Worm (Caenorhabditis elegans) whole organism, L1 larva: Measurements from ENCODE around the gene F13B6.2.

Experiments
- C04F5.9 ChIP-seq: sonication (generic microtip); optimal IDR thresholded peaks from 2 replicates; lab custom pipeline; 2016; ENCODE audit warnings: missing genetic modification characterization, missing compliant biosample characterization
- C34B4.2 ChIP-seq: sonication (generic microtip); optimal IDR thresholded peaks from 2 replicates; lab custom pipeline; 2017; ENCODE audit warnings: mild to moderate bottlenecking, missing genetic modification characterization, missing compliant biosample characterization
- Y116A8C.19 ChIP-seq: sonication (generic microtip); optimal IDR thresholded peaks from 2 replicates; lab custom pipeline; 2016; ENCODE audit warnings: missing compliant biosample characterization, missing genetic modification characterization, borderline replicate concordance
- aha-1 ChIP-seq: fragments of 150-350 bp; optimal IDR thresholded peaks from 2 replicates; lab custom pipeline; 2014; ENCODE audit warnings: missing biosample characterization, missing genetic modification characterization
- blmp-1 ChIP-seq: fragments of 150-350 bp; optimal IDR thresholded peaks from 2 replicates; lab custom pipeline; 2014; ENCODE audit warnings: missing biosample characterization, missing genetic modification characterization
- ceh-82 ChIP-seq, 3 experiments: fragments of 150-350 bp in 1 of 3; sonication (generic microtip) in 2 of 3; optimal IDR thresholded peaks; 2 replicates each; lab custom pipeline; 2014 to 2017; ENCODE audit warnings: missing biosample characterization in 3 of 3, missing genetic modification characterization in 3 of 3
- dsc-1 ChIP-seq: sonication (generic microtip); optimal IDR thresholded peaks from 2 replicates; lab custom pipeline; 2016; ENCODE audit warnings: mild to moderate bottlenecking, missing genetic modification characterization, missing compliant biosample characterization
- elt-3 ChIP-seq, 6 experiments: fragments of 150-350 bp in 1 of 6; sonication (generic microtip); optimal IDR thresholded peaks; 2 replicates each; lab custom pipeline; 2017 to 2018; ENCODE audit warnings: missing biosample characterization in 6 of 6, missing genetic modification characterization in 6 of 6, inconsistent platforms in 1 of 6
- fkh-10 ChIP-seq: sonication (generic microtip); optimal IDR thresholded peaks from 2 replicates; lab custom pipeline; 2017; ENCODE audit warnings: missing biosample characterization, missing genetic modification reagents, missing genetic modification characterization
- fos-1 ChIP-seq: fragments of 150-350 bp; optimal IDR thresholded peaks from 2 replicates; lab custom pipeline; 2014; ENCODE audit warnings: missing biosample characterization, missing genetic modification characterization
- hlh-4 ChIP-seq: sonication (generic microtip); optimal IDR thresholded peaks from 2 replicates; lab custom pipeline; 2016; ENCODE audit warnings: mild to moderate bottlenecking, missing genetic modification characterization, missing compliant biosample characterization
- isw-1 ChIP-seq: fragments of 200-800 bp; sonication (Bioruptor generic); IDR thresholded peaks from 2 replicates; pipeline ENCODE4 v1.3.6; 2022; ENCODE audit warnings: missing genetic modification characterization, missing compliant biosample characterization
- lin-14 ChIP-seq: fragments of 200-800 bp; sonication (Bioruptor generic); optimal IDR thresholded peaks from 2 replicates; lab custom pipeline; 2018; ENCODE audit warnings: mild to moderate bottlenecking, missing genetic modification characterization, moderate library complexity, missing compliant biosample characterization
- lin-39 ChIP-seq: fragments of 150-350 bp; optimal IDR thresholded peaks from 2 replicates; lab custom pipeline; 2014; ENCODE audit warnings: missing biosample characterization, missing genetic modification reagents, missing genetic modification characterization
- mdl-1 ChIP-seq, 2 experiments: fragments of 150-350 bp; optimal IDR thresholded peaks; 2 replicates each; lab custom pipeline; 2014 to 2017; ENCODE audit warnings: missing biosample characterization in 2 of 2, missing genetic modification characterization in 2 of 2, inconsistent platforms in 1 of 2
- mef-2 ChIP-seq: fragments of 150-350 bp; optimal IDR thresholded peaks from 2 replicates; lab custom pipeline; 2014; ENCODE audit warnings: missing biosample characterization, missing genetic modification characterization
- nhr-11 ChIP-seq: fragments of 150-350 bp; optimal IDR thresholded peaks from 2 replicates; lab custom pipeline; 2014; ENCODE audit warnings: missing biosample characterization, missing genetic modification characterization
- nhr-19 ChIP-seq: fragments of 200-800 bp; sonication (Bioruptor generic); conservative IDR thresholded peaks from 2 replicates; pipeline ENCODE4 v1.3.6; 2022; ENCODE audit warnings: missing genetic modification characterization, missing compliant biosample characterization
- nhr-20 ChIP-seq: sonication (generic microtip); optimal IDR thresholded peaks from 2 replicates; lab custom pipeline; 2016; ENCODE audit warnings: mild to moderate bottlenecking, missing genetic modification characterization, missing compliant biosample characterization
- nhr-28 ChIP-seq: fragments of 150-350 bp; optimal IDR thresholded peaks from 2 replicates; lab custom pipeline; 2014; ENCODE audit warnings: missing biosample characterization, missing genetic modification characterization
- nhr-85 ChIP-seq: sonication (generic microtip); peaks from one replicate; lab custom pipeline; 2016; ENCODE audit warnings: missing genetic modification characterization, inconsistent platforms, missing compliant biosample characterization
- nhr-90 ChIP-seq: sonication (generic microtip); optimal IDR thresholded peaks from 2 replicates; lab custom pipeline; 2016; ENCODE audit warnings: mild to moderate bottlenecking, missing genetic modification characterization, missing compliant biosample characterization; ENCODE audit not compliant: poor library complexity
- sptf-1 ChIP-seq: fragments of 150-350 bp; optimal IDR thresholded peaks from 2 replicates; lab custom pipeline; 2014; ENCODE audit warnings: missing biosample characterization, missing genetic modification characterization
- tbx-2 ChIP-seq: sonication (generic microtip); optimal IDR thresholded peaks from 2 replicates; lab custom pipeline; 2016; ENCODE audit warnings: missing genetic modification characterization, missing compliant biosample characterization
- unc-130 ChIP-seq: fragments of 150-350 bp; optimal IDR thresholded peaks from 2 replicates; lab custom pipeline; 2017; ENCODE audit warnings: missing biosample characterization, missing genetic modification characterization, inconsistent platforms
- unc-62 ChIP-seq: fragments of 150-350 bp; optimal IDR thresholded peaks from 2 replicates; lab custom pipeline; 2014; ENCODE audit warnings: missing biosample characterization, missing genetic modification reagents, missing genetic modification characterization
- unc-86 ChIP-seq: sonication (generic microtip); optimal IDR thresholded peaks from 2 replicates; lab custom pipeline; 2016; ENCODE audit warnings: missing genetic modification characterization, missing compliant biosample characterization
- unc-98 ChIP-seq: fragments of 200-800 bp; sonication (Bioruptor generic); IDR thresholded peaks from 2 replicates; pipeline ENCODE4 v1.3.6; 2022; ENCODE audit warnings: missing genetic modification characterization, missing compliant biosample characterization
- ztf-11 ChIP-seq, 2 experiments: sonication (generic microtip); optimal IDR thresholded peaks; 2 replicates each; lab custom pipeline; 2016 to 2017; ENCODE audit warnings: missing genetic modification characterization in 2 of 2, missing biosample characterization in 1 of 2, missing compliant biosample characterization in 1 of 2

Gene F13B6.2

DNA sequence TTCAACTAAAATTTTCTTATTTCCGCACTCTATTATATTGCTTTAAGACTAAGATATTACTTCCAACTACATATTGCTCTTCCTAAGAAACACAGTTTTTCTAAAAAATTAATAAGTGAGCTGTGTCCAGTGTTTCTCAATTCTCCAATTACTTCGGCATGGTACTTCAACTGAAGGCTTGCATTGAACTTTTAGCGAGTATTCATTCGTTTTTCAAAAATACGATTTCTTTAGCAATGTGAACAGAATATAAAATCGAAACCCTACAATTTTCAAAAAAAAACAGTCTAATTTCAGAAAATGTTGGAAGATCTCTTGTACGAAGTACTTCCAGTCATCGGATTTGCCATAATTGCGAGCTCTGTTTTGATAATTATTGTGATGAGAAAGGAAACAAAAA is 39.2 kb downstream of the F13B6.2 start, which contains the start of gene srtx-1:
TSS of gene srtx-1 (plus strand) at position 301 of the 400 bp plus-strand sequence.
- TF ChIP-seq tbx-2 (tag; lab: Kevin White, UChicago): no peak
- no peak for TF ChIP-seq unc-98 (GFP tag; lab: Robert Waterston, UW)
- TF ChIP-seq nhr-19 (GFP tag; lab: Robert Waterston, UW): no peak
- no peak for TF ChIP-seq unc-62
- no peak for TF ChIP-seq nhr-85 (tag; lab: Kevin White, UChicago)
- no peak for TF ChIP-seq nhr-20 (tag; lab: Kevin White, UChicago)
- TF ChIP-seq aha-1: no peak
- TF ChIP-seq nhr-28: no peak
- no peak for TF ChIP-seq lin-14 (GFP tag; lab: Kevin White, UChicago)
- TF ChIP-seq hlh-4: no peak
- TF ChIP-seq ztf-11 (tag; optimal IDR thresholded peaks at IDR 0.05; lab: Kevin White, UChicago): no peak
- no peak for TF ChIP-seq C34B4.2 (tag; lab: Kevin White, UChicago)
- no peak for TF ChIP-seq Y116A8C.19
- no peak for TF ChIP-seq sptf-1
- no peak for TF ChIP-seq ceh-82 (tag; optimal IDR thresholded peaks at IDR 0.05; lab: Kevin White, UChicago)
- TF ChIP-seq lin-39 (tag; lab: Kevin White, UChicago): no peak
- no peak for TF ChIP-seq C04F5.9 (tag; lab: Kevin White, UChicago)

DNA sequence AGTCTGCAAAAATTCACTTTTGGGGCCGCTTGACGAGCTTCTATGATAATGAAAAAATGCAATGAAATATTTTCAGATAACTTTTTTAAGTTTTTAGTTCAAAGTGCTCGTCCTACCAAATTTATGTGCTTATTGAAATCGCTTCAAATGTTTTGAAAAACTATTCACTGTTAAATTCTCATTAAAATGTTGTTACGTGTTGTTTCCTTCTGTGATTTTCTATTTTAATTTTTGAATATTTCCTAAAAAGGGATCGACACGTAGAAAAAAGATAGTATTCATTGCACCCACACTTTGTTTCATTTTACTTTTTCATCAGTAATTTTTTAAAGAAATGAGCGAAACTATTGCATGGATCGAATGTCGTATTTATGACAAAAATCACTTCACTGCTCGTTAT is 41.3 kb downstream of the F13B6.2 start, which contains the start of gene B0496.6:
TSS of gene B0496.6 (plus strand) at position 301 of the 400 bp plus-strand sequence.
- TF ChIP-seq Y116A8C.19: no peak
- no peak for TF ChIP-seq isw-1 (GFP tag; lab: Robert Waterston, UW)
- TF ChIP-seq nhr-90: no peak
- TF ChIP-seq sptf-1: no peak
- TF ChIP-seq nhr-11 (tag; lab: Kevin White, UChicago): no peak
- no peak for TF ChIP-seq hlh-4
- no peak for TF ChIP-seq mdl-1 (tag; optimal IDR thresholded peaks at IDR 0.05; lab: Kevin White, UChicago)
- no peak for TF ChIP-seq lin-14 (GFP tag; lab: Kevin White, UChicago)
- no peak for TF ChIP-seq fos-1 (tag; lab: Kevin White, UChicago)
- no peak for TF ChIP-seq lin-39 (tag; lab: Kevin White, UChicago)
- no peak for TF ChIP-seq nhr-20 (tag; lab: Kevin White, UChicago)
- no peak for TF ChIP-seq unc-86 (tag; lab: Kevin White, UChicago)
- no peak for TF ChIP-seq blmp-1 (tag; lab: Kevin White, UChicago)
- TF ChIP-seq, all 84 proteins: peak for 0

DNA sequence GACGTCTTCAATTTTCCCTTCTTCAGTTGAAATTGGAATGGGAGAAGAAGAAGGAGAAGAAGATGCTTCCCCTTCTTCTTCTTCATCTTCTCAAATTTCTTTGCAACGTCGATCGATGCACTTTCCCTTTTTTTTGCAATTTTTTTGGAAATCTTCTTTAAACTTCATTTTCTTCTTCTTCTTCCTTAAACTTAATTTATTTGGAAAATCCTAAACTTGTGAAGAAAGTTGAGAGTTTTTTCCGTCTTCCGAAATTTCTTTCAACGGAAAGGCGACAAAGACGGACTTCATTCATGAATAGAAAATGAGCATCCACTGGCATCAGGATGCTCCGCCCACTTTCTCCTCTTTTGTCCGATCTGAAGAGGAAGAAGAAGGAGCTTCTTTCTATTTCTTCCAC is 46.0 kb downstream of the F13B6.2 start:
- peak; percentile 89 for TF ChIP-seq fkh-10 (GFP tag; lab: Kevin White, UChicago)
- TF ChIP-seq tbx-2 (tag; lab: Kevin White, UChicago): peak; percentile 7
- TF ChIP-seq unc-130 (tag; lab: Kevin White, UChicago): no peak
- TF ChIP-seq mef-2 (tag; lab: Kevin White, UChicago): no peak
- no peak for TF ChIP-seq ztf-11 (tag; optimal IDR thresholded peaks at IDR 0.05; lab: Kevin White, UChicago)
- TF ChIP-seq lin-14 (GFP tag; lab: Kevin White, UChicago): peak; percentile 75

DNA sequence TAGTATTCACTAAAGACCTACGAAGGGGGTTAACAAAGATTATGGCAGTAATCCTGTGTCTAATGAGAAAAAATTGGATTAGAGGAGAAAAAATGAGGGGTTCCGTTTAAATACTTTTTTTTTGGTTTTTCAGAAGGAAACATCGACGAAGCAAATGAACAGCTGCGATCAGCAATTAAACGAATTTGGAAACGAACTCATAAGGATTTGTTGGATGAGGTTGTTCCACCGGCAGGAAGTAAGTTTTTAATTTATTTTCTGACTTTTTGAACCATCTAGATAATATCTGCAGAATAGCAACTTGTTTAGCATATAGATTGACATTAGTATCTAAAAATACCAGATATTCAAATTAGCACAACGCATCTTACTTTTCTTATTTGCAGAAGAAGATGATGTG is 46.6 kb downstream of the F13B6.2 start:
- TF ChIP-seq dsc-1 (peak; percentile 36), elt-3 (tag; optimal IDR thresholded peaks at IDR 0.05; lab: Kevin White, UChicago) (no peak)
